Worm (Caenorhabditis elegans): ENCODE data around the gene bli-6.

bli-6 gene

DNA sequence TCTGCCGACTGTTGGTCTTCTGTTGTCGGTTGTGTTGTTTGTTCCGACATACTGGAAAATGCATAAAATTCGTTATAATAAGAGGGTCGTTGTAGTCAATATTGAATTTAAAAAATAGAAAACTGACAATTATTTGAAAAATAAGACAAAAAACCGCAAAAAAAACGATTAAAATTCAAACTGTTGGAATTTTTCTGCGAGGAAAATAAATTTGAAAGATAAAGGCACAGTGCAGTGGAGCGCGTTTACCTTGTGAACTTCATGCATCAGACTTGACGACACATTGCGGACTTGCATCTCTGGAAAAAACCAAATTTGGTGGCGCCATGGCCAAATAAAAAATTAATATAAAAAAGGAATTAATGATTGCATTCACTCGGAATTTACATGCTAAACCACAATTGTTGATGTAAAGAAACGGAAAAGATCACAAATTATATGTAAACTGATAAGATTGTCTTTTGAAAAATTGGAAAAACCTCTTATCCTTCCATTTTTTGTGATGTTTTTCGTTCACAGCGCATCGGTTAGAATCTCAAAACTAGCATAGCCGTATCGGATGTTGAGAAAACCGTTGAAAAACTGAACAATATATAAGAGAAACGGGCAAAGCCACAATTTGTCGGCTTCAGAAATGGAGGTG, at the start of gene bli-6, which contains the start of gene hrpf-2 (continued):
- no peak for TF ChIP-seq nhr-84 (tag; optimal IDR thresholded peaks at IDR 0.05)
- no peak for TF ChIP-seq hlh-17 (GFP tag; optimal IDR thresholded peaks at IDR 0.05; ENCODE audit: borderline replicate concordance)
- TF ChIP-seq zag-1 (tag; optimal IDR thresholded peaks at IDR 0.05), result no peak
- peak; percentile 63 for TF ChIP-seq nhr-90 (tag; optimal IDR thresholded peaks at IDR 0.05; ENCODE audit: poor library complexity)
- peak; percentile 72 for TF ChIP-seq dsc-1 (tag; optimal IDR thresholded peaks at IDR 0.05)
- TF ChIP-seq fkh-4 (tag; optimal IDR thresholded peaks at IDR 0.05; ENCODE audit: borderline replicate concordance), result no peak
- no peak for TF ChIP-seq alr-1 (tag; optimal IDR thresholded peaks at IDR 0.05; ENCODE audit: borderline replicate concordance)
- TF ChIP-seq nhr-20 (tag; optimal IDR thresholded peaks at IDR 0.05), result peak; percentile 78
- no peak for TF ChIP-seq hpl-2 (GFP tag; optimal IDR thresholded peaks at IDR 0.05)
- TF ChIP-seq nhr-71 (tag; optimal IDR thresholded peaks at IDR 0.05), result peak; percentile 89
- TF ChIP-seq jun-1 (tag; optimal IDR thresholded peaks at IDR 0.05), result peak; percentile 39
- no peak for TF ChIP-seq ets-5 (GFP tag; IDR thresholded peaks at IDR 0.05)
- TF ChIP-seq vab-15 (tag; optimal IDR thresholded peaks at IDR 0.05), result peak; percentile 5
- no peak for TF ChIP-seq nhr-28 (tag; optimal IDR thresholded peaks at IDR 0.05)
- TF ChIP-seq ztf-11 (tag; optimal IDR thresholded peaks at IDR 0.05), result peak in 1 of 2 experiments; percentile 31
- TF ChIP-seq isw-1 (GFP tag; IDR thresholded peaks at IDR 0.05), result peak; percentile 61
- no peak for TF ChIP-seq tlp-1 (tag; optimal IDR thresholded peaks at IDR 0.05)
- peak; percentile 3 for TF ChIP-seq zip-4 (GFP tag; optimal IDR thresholded peaks at IDR 0.05)
- peak; percentile 85 for TF ChIP-seq snu-23 (GFP tag; optimal IDR thresholded peaks at IDR 0.05)
- no peak for TF ChIP-seq ama-1 (optimal IDR thresholded peaks at IDR 0.05)
- TF ChIP-seq swsn-7 (tag; optimal IDR thresholded peaks at IDR 0.05), result peak; percentile 72
- TF ChIP-seq unc-130 (tag; optimal IDR thresholded peaks at IDR 0.05), result peak; percentile 34
- TF ChIP-seq pqm-1 (tag; optimal IDR thresholded peaks at IDR 0.05), result no peak
- no peak for TF ChIP-seq unc-30 (tag; optimal IDR thresholded peaks at IDR 0.05)
- TF ChIP-seq pag-3 (tag; optimal IDR thresholded peaks at IDR 0.05; ENCODE audit: borderline replicate concordance, insufficient read depth), result no peak
- no peak for TF ChIP-seq C34B4.2 (tag; optimal IDR thresholded peaks at IDR 0.05)
- TF ChIP-seq nhr-77 (tag; optimal IDR thresholded peaks at IDR 0.05), result peak; percentile 58
- TF ChIP-seq nhr-76 (tag; optimal IDR thresholded peaks at IDR 0.05), result no peak
- no peak for TF ChIP-seq mef-2 (tag; optimal IDR thresholded peaks at IDR 0.05)
- peak; percentile 77 for TF ChIP-seq unc-86 (tag; optimal IDR thresholded peaks at IDR 0.05)
- peak; percentile 57 for TF ChIP-seq lir-3 (tag; optimal IDR thresholded peaks at IDR 0.05; ENCODE audit: poor library complexity)
- peak; percentile 86 for TF ChIP-seq nhr-85 (tag)

DNA sequence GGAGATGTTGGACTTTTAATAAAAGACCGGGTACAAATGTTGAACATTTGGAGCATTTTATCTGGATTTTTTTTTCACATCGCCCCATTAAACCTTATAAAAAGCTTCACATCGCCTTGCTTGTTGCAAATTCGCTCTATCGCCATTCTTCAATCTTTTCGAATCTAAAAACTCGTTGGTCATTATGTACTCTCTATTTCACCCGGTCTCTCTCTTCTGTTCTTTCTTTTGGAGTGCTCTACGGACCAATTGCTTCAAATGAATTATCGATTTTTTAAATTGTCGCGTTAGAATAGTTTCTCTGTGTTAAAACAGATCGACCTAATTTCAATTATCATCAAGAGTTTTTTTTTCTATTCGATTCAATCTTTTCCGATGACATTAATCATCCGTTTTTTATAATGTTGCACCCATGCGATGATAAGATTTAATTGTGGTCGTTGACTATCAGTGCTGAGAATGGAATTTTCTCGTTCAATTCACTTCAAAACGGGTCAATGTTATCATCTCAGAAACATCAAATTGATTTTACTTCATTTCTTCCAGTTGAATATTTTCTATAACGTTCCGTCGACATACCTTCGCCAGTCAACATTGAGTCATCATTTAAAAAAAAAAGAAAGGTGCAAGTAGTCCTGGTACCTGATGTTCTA, 49.4 kb upstream of the bli-6 start:
- TF ChIP-seq nhr-85 (tag) (no peak), lin-35 (GFP tag; optimal IDR thresholded peaks at IDR 0.05) (peak; percentile 12 to 32), aly-2 (tag; optimal IDR thresholded peaks at IDR 0.05) (no peak), lin-14 (GFP tag; optimal IDR thresholded peaks at IDR 0.05) (peak; percentile 44), pqm-1 (tag; optimal IDR thresholded peaks at IDR 0.05) (no peak), dpl-1 (GFP tag; optimal IDR thresholded peaks at IDR 0.05) (peak in 1 of 3 experiments; percentile 43), hlh-4 (tag; optimal IDR thresholded peaks at IDR 0.05) (no peak), fkh-10 (GFP tag; optimal IDR thresholded peaks at IDR 0.05) (no peak), snu-23 (GFP tag; optimal IDR thresholded peaks at IDR 0.05) (no peak), ceh-63 (GFP tag; optimal IDR thresholded peaks at IDR 0.05) (no peak), elt-2 (tag; optimal IDR thresholded peaks at IDR 0.05) (peak; percentile 5), nhr-77 (tag; optimal IDR thresholded peaks at IDR 0.05) (no peak), efl-1 (optimal IDR thresholded peaks at IDR 0.05) (peak; percentile 9 to 26), efl-1 (GFP tag; optimal IDR thresholded peaks at IDR 0.05 in 1 of 2) (peak; percentile 29 to 92), ceh-90 (tag; optimal IDR thresholded peaks at IDR 0.05) (no peak), nhr-84 (tag; optimal IDR thresholded peaks at IDR 0.05) (no peak), efl-3 (GFP tag; optimal IDR thresholded peaks at IDR 0.05) (no peak), grh-1 (GFP tag; IDR thresholded peaks at IDR 0.05) (no peak), blmp-1 (tag; optimal IDR thresholded peaks at IDR 0.05) (peak; percentile 21), nhr-12 (tag; optimal IDR thresholded peaks at IDR 0.05) (no peak), lsy-2 (tag; optimal IDR thresholded peaks at IDR 0.05) (peak in 1 of 2 experiments; percentile 65)

Data from whole organism, L1 larva.